Worm (Caenorhabditis elegans): ENCODE data around the gene fbxc-42.

The fbxc-42 gene

DNA sequence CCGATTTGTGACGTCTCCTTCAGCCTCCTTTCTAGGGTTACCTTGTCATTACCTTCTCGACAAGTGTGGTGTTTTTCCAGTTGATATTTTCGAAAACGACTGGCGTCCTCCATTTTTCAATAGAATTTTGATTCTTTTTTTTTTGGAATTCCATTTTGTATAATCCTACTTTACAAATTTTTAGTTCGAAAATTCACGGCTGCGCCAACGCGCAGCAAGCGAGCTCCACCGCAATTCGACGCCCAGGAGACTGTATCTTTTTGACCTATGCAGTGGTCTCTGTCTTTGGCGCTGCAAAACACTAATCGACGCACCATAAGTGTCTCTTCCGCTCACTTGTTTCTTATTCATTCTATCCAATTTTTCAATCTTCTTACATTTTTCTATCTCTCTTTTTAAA lies at the start of gene fbxc-42:
Gene fbxc-42, plus strand, starts transcription at position 301 of the 400 bp plus-strand sequence.
- TF ChIP-seq ceh-24 (tag; optimal IDR thresholded peaks at IDR 0.05) (no peak), K09A11.1 (tag; optimal IDR thresholded peaks at IDR 0.05; ENCODE audit: insufficient read depth) (no peak)

DNA sequence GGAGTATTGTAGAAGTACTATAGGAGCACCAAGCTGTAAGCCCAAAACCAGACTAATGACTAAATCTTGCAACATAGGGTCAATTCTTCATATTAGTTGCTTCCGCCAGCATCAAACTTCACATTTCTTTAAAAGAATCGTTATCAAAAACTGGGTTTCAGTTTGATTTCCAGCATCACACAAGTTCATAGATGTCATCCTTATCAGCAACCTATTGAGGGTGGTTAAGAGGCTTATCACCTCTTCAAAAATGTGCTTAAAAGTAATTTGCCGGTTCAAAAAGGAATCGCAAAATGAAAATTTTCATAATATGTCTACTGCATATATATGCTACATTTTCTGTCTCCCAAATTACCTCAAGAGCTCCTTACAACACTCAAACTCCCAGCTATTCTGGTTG lies 47.6 kb upstream of the fbxc-42 start, which contains the start of gene clec-43:
Gene clec-43, plus strand, starts transcription at position 294 of the 400 bp plus-strand sequence.
- TF ChIP-seq ahr-1 (tag; optimal IDR thresholded peaks at IDR 0.05) (no peak), ama-1 (optimal IDR thresholded peaks at IDR 0.05) (no peak), ref-2 (tag; optimal IDR thresholded peaks at IDR 0.05) (no peak), ceh-45 (GFP tag; IDR thresholded peaks at IDR 0.05) (no peak), lim-6 (tag; optimal IDR thresholded peaks at IDR 0.05) (no peak), F13H6.1 (tag; optimal IDR thresholded peaks at IDR 0.05) (no peak), Y22D7AL.16 (tag; optimal IDR thresholded peaks at IDR 0.05) (no peak), K02D7.2 (tag; optimal IDR thresholded peaks at IDR 0.05) (no peak), pax-1 (tag; optimal IDR thresholded peaks at IDR 0.05) (no peak), tbx-7 (tag; optimal IDR thresholded peaks at IDR 0.05) (no peak), fkh-10 (GFP tag; optimal IDR thresholded peaks at IDR 0.05) (no peak), ets-4 (tag; optimal IDR thresholded peaks at IDR 0.05) (no peak), C08G9.2 (tag; optimal IDR thresholded peaks at IDR 0.05) (no peak), syd-9 (tag; optimal IDR thresholded peaks at IDR 0.05) (no peak), pha-2 (tag; optimal IDR thresholded peaks at IDR 0.05) (no peak)

DNA sequence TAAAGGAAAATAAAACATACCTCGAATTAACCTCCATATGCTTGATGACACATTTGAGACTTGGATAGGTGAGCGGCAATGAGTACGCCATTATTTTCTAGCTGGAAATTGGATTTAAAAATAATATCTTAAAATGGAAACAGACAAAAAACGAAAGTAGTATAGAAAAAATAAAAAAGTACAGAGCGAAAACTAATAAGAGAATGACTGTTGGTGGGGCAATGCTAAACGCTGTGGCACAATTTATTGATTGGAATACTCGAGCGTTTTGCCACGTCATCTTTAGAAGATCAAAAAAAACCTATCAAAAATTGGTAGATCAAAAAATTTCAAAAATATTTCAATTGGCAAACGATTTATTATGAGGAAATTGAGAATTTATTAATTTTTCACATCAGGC lies 43.3 kb upstream of the fbxc-42 start, which contains the start of gene fbxc-32:
Gene fbxc-32, minus strand, starts transcription at position 101 of the 400 bp plus-strand sequence.
- no peak for TF ChIP-seq pqm-1 (tag; optimal IDR thresholded peaks at IDR 0.05)
- no peak for TF ChIP-seq dmd-4 (tag; optimal IDR thresholded peaks at IDR 0.05; ENCODE audit: borderline replicate concordance)
- TF ChIP-seq pros-1 (tag; optimal IDR thresholded peaks at IDR 0.05) = no peak
- TF ChIP-seq elt-2 (tag; optimal IDR thresholded peaks at IDR 0.05) = no peak
- no peak for TF ChIP-seq elt-4 (tag; optimal IDR thresholded peaks at IDR 0.05)
- TF ChIP-seq ref-2 (tag; optimal IDR thresholded peaks at IDR 0.05) = no peak
- TF ChIP-seq hlh-8 (tag; optimal IDR thresholded peaks at IDR 0.05) = no peak
- no peak for TF ChIP-seq ceh-19 (GFP tag; optimal IDR thresholded peaks at IDR 0.05)
- no peak for TF ChIP-seq ceh-34 (tag; optimal IDR thresholded peaks at IDR 0.05)
- no peak for TF ChIP-seq eyg-1 (tag; optimal IDR thresholded peaks at IDR 0.05)
- no peak for TF ChIP-seq ahr-1 (tag; optimal IDR thresholded peaks at IDR 0.05)
- no peak for TF ChIP-seq ceh-45 (GFP tag; IDR thresholded peaks at IDR 0.05)
- TF ChIP-seq lim-6 (tag; optimal IDR thresholded peaks at IDR 0.05) = no peak
- TF ChIP-seq pag-3 (tag; optimal IDR thresholded peaks at IDR 0.05; ENCODE audit: borderline replicate concordance) = no peak
- TF ChIP-seq hlh-13 (GFP tag; optimal IDR thresholded peaks at IDR 0.05) = no peak

DNA sequence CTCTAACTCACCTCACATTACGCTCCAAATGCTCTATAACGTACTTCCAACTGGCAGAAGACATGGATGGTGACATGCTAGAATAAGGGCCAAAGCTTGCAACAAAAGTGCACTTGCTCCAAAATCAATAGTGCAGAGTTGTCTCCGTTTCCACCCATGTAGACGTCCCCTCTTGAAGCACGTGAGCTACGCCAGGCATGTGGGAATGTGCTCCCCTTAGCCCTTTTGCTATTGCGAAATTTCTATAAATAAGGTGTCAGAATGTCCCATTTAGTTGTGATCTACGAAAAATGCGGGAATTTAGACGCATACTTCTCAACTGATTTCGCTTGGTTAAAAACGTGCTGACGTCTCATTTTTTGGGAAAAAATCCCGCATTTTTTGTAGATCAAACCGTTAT lies 41.0 kb upstream of the fbxc-42 start:
- TF ChIP-seq tbx-7 (tag; optimal IDR thresholded peaks at IDR 0.05) (no peak), unc-3 (GFP tag; conservative IDR thresholded peaks at IDR 0.05) (no peak), unc-3 (tag; optimal IDR thresholded peaks at IDR 0.05) (no peak), hlh-8 (tag; optimal IDR thresholded peaks at IDR 0.05) (no peak), ceh-2 (tag; optimal IDR thresholded peaks at IDR 0.05) (no peak), gmeb-2 (tag; optimal IDR thresholded peaks at IDR 0.05) (no peak), ztf-16 (tag; optimal IDR thresholded peaks at IDR 0.05) (no peak), fax-1 (tag; optimal IDR thresholded peaks at IDR 0.05) (no peak), ceh-19 (GFP tag; optimal IDR thresholded peaks at IDR 0.05) (peak; percentile 28), hlh-30 (tag; optimal IDR thresholded peaks at IDR 0.05; ENCODE audit: insufficient read depth) (no peak), nfya-1 (tag; optimal IDR thresholded peaks at IDR 0.05) (no peak), che-1 (tag; optimal IDR thresholded peaks at IDR 0.05) (no peak), ceh-48 (tag; optimal IDR thresholded peaks at IDR 0.05) (peak; percentile 46)
